Worm (Caenorhabditis elegans): ENCODE results near the gene algn-14.

DNA sequence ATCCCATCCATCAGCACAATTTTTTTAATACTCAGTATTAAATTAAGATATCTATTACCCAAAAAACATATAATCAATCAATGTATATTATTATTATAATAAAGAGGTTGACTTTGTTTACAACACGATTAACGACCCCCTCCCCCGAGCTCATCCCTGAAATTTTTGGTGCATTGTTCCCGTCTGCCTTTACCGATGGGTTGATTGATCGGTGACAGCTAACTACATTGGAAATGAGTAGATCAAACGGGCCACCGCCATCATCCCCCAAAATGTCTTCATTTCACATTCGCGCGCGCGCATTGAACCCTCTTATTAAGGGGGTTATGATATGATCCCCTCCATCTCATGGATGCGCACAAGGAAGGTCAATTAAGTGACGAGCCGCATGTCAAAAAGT lies 43.4 kb downstream of the algn-14 start:
- no peak for TF ChIP-seq zfp-3 (GFP tag; conservative IDR thresholded peaks at IDR 0.05)
- no peak for TF ChIP-seq nhr-25 (tag; optimal IDR thresholded peaks at IDR 0.05; ENCODE audit: borderline replicate concordance, insufficient read depth)
- TF ChIP-seq F44E2.7 (GFP tag; IDR thresholded peaks at IDR 0.05) = no peak
- TF ChIP-seq lin-39 (tag; optimal IDR thresholded peaks at IDR 0.05) = no peak
- TF ChIP-seq Y75B8A.6 (GFP tag; IDR thresholded peaks at IDR 0.05) = no peak
- no peak for TF ChIP-seq nhr-76 (tag; optimal IDR thresholded peaks at IDR 0.05)

Data from whole organism, L4 larva.